Fruit fly (Drosophila melanogaster) whole organism, adult: ENCODE measurements around the gene CG32706.

ENCODE experiments used
- CG11617 ChIP-seq: fragments of 200-800 bp; sonication (Bioruptor generic); optimal IDR thresholded peaks from 2 replicates; lab custom pipeline; 2017; ENCODE audit warnings: mild to moderate bottlenecking, missing biosample characterization, missing genetic modification reagents, missing genetic modification characterization
- CG1620 ChIP-seq: fragments of 200-800 bp; sonication (Bioruptor generic); optimal IDR thresholded peaks from 2 replicates; lab custom pipeline; 2016; ENCODE audit warnings: missing biosample characterization, missing genetic modification characterization
- CG7101 ChIP-seq: fragments of 200-800 bp; sonication (Bioruptor generic); optimal IDR thresholded peaks from 2 replicates; lab custom pipeline; 2018; ENCODE audit warnings: missing biosample characterization, mild to moderate bottlenecking, missing genetic modification characterization, moderate library complexity
- Clk ChIP-seq: fragments of 200-800 bp; sonication (Bioruptor generic); optimal IDR thresholded peaks from 2 replicates; lab custom pipeline; 2017; ENCODE audit warnings: missing biosample characterization, missing genetic modification characterization
- Crg-1 ChIP-seq: fragments of 200-800 bp; sonication (Bioruptor generic); optimal IDR thresholded peaks from 2 replicates; lab custom pipeline; 2016; ENCODE audit warnings: missing biosample characterization, missing genetic modification characterization
- Mnt ChIP-seq: fragments of 200-800 bp; sonication (Bioruptor generic); optimal IDR thresholded peaks from 2 replicates; lab custom pipeline; 2016; ENCODE audit warnings: missing biosample characterization, mild to moderate bottlenecking, missing genetic modification characterization
- cic ChIP-seq: fragments of 200-800 bp; sonication (Bioruptor generic); optimal IDR thresholded peaks from 2 replicates; lab custom pipeline; 2017; ENCODE audit warnings: missing biosample characterization, mild to moderate bottlenecking, missing genetic modification characterization, moderate library complexity

DNA sequence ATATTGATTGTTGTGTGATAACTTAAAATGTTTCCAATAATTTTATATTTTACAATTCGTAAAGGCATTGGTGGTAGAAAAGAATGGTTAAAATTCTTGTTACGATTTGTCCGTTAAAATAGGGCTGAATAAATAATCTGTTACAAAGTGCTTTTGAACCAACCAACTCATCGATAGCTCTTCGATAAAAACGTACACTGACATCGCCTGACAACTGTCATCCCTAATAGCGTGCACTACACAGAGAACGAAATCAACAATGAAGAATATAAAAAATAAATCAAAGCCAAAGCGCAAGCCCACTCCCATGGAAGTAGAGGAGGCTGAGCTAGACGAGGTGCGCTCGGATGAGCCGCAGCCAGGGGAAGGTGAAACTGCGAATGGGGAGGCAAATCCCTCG lies 1.2 kb upstream of the CG32706 start, which contains the start of gene CG32708:
- no peak for TF ChIP-seq CG1620
- no peak for TF ChIP-seq CG7101
- TF ChIP-seq CG11617 (GFP tag; lab: Kevin White, UChicago) = no peak
- no peak for TF ChIP-seq Crg-1 (GFP tag; lab: Kevin White, UChicago)
- TF ChIP-seq Clk (GFP tag; lab: Kevin White, UChicago) = no peak
- TF ChIP-seq Mnt = peak; percentile 43
- TF ChIP-seq cic (GFP tag; lab: Kevin White, UChicago) = no peak
